Worm (Caenorhabditis elegans) whole organism, L3 larva: Measurements from ENCODE around the gene K01A6.5.

ENCODE experiments used
- ZK546.5 ChIP-seq: sonication (generic microtip); optimal IDR thresholded peaks from 2 replicates; lab custom pipeline; 2017; ENCODE audit warnings: missing biosample characterization, missing genetic modification characterization
- ama-1 ChIP-seq: fragments of 150-350 bp; optimal IDR thresholded peaks from 2 replicates; lab custom pipeline; 2018
- egl-27 ChIP-seq: sonication (generic microtip); optimal IDR thresholded peaks from 4 replicates; lab custom pipeline; 2017; ENCODE audit warnings: missing biosample characterization, missing genetic modification reagents, missing genetic modification characterization
- elt-1 ChIP-seq: fragments of 150-350 bp; optimal IDR thresholded peaks from 2 replicates; lab custom pipeline; 2014; ENCODE audit warnings: missing biosample characterization, missing genetic modification characterization
- elt-3 ChIP-seq, 3 experiments: fragments of 150-350 bp in 1 of 3; sonication (generic microtip) in 2 of 3; optimal IDR thresholded peaks; 2 replicates in 2 of 3; 4 replicates in 1 of 3; lab custom pipeline; 2014 to 2017; ENCODE audit warnings: missing biosample characterization in 3 of 3, missing genetic modification characterization in 3 of 3
- jun-1 ChIP-seq: fragments of 150-350 bp; optimal IDR thresholded peaks from 2 replicates; lab custom pipeline; 2014; ENCODE audit warnings: missing biosample characterization, missing genetic modification reagents, missing genetic modification characterization
- lsy-12 ChIP-seq: sonication (generic microtip); optimal IDR thresholded peaks from 2 replicates; lab custom pipeline; 2016; ENCODE audit warnings: mild to moderate bottlenecking, missing genetic modification characterization, missing compliant biosample characterization
- nhr-12 ChIP-seq: fragments of 150-350 bp; optimal IDR thresholded peaks from 2 replicates; lab custom pipeline; 2014; ENCODE audit warnings: missing biosample characterization, missing genetic modification characterization
- nhr-28 ChIP-seq: fragments of 150-350 bp; optimal IDR thresholded peaks from 2 replicates; lab custom pipeline; 2014; ENCODE audit warnings: missing biosample characterization, missing genetic modification characterization
- nhr-77 ChIP-seq: fragments of 150-350 bp; optimal IDR thresholded peaks from 2 replicates; lab custom pipeline; 2014; ENCODE audit warnings: missing biosample characterization, missing genetic modification characterization
- pha-4 ChIP-seq: fragments of 150-350 bp; optimal IDR thresholded peaks from 2 replicates; lab custom pipeline; 2014; ENCODE audit warnings: missing biosample characterization, missing genetic modification reagents, missing genetic modification characterization
- unc-39 ChIP-seq: sonication (generic microtip); optimal IDR thresholded peaks from 4 replicates; lab custom pipeline; 2017; ENCODE audit warnings: missing biosample characterization, missing genetic modification characterization
- ztf-11 ChIP-seq: fragments of 150-350 bp; optimal IDR thresholded peaks from 2 replicates; lab custom pipeline; 2014; ENCODE audit warnings: missing biosample characterization, missing genetic modification characterization
- ztf-4 ChIP-seq: fragments of 150-350 bp; optimal IDR thresholded peaks from 2 replicates; lab custom pipeline; 2014; ENCODE audit warnings: missing biosample characterization, missing genetic modification characterization

- TF ChIP-seq nhr-12 (no peak), ztf-11 (tag; lab: Kevin White, UChicago) (no peak), elt-1 (tag; lab: Kevin White, UChicago) (no peak), lsy-12 (tag; lab: Kevin White, UChicago) (no peak), elt-3 (tag; optimal IDR thresholded peaks at IDR 0.05; lab: Kevin White, UChicago) (no peak), nhr-28 (tag; lab: Kevin White, UChicago) (no peak), ZK546.5 (no peak), egl-27 (tag; lab: Kevin White, UChicago) (no peak), unc-39 (tag; lab: Kevin White, UChicago) (no peak), ztf-4 (tag; lab: Kevin White, UChicago) (no peak), nhr-77 (tag; lab: Kevin White, UChicago) (no peak), pha-4 (tag; lab: Kevin White, UChicago) (no peak), ama-1 (lab: Kevin White, UChicago) (no peak), jun-1 (no peak)
Measured at ce11 chrIV:11694143-11694542, 48.4 kb upstream of the K01A6.5 start, which contains the start of gene ZK792.7.
